Worm (Caenorhabditis elegans) whole organism, late embryonic: Measurements from ENCODE around the gene T21B4.15.

Experiments used
- K09A11.1 ChIP-seq: sonication (generic microtip); optimal IDR thresholded peaks from 2 replicates; lab custom pipeline; 2017; ENCODE audit warnings: antibody characterized with exemption, mild to moderate bottlenecking, missing genetic modification characterization, missing compliant biosample characterization; ENCODE audit not compliant: insufficient read depth
- ceh-18 ChIP-seq: sonication (generic microtip); optimal IDR thresholded peaks from 2 replicates; lab custom pipeline; 2016; ENCODE audit warnings: missing genetic modification characterization, missing compliant biosample characterization
- ceh-19 ChIP-seq: fragments of 200-800 bp; sonication (Bioruptor generic); optimal IDR thresholded peaks from 2 replicates; lab custom pipeline; 2018; ENCODE audit warnings: mild to moderate bottlenecking, missing genetic modification characterization, missing compliant biosample characterization
- dmd-4 ChIP-seq: sonication (generic microtip); optimal IDR thresholded peaks from 2 replicates; lab custom pipeline; 2016; ENCODE audit warnings: borderline replicate concordance, missing genetic modification characterization, missing compliant biosample characterization
- elt-2 ChIP-seq: sonication (generic microtip); optimal IDR thresholded peaks from 2 replicates; lab custom pipeline; 2016; ENCODE audit warnings: missing genetic modification reagents, missing genetic modification characterization, missing compliant biosample characterization
- fkh-10 ChIP-seq: fragments of 150-350 bp; optimal IDR thresholded peaks from 2 replicates; lab custom pipeline; 2014; ENCODE audit warnings: missing biosample characterization, missing genetic modification reagents, missing genetic modification characterization
- nhr-11 ChIP-seq: fragments of 150-350 bp; optimal IDR thresholded peaks from 2 replicates; lab custom pipeline; 2014; ENCODE audit warnings: missing biosample characterization, missing genetic modification characterization
- pha-2 ChIP-seq: sonication (generic microtip); optimal IDR thresholded peaks from 2 replicates; lab custom pipeline; 2017; ENCODE audit warnings: mild to moderate bottlenecking, missing genetic modification characterization, missing compliant biosample characterization
- sox-2 ChIP-seq: fragments of 200-800 bp; sonication (Bioruptor generic); IDR thresholded peaks from 2 replicates; pipeline ENCODE4 v1.3.6; 2022; ENCODE audit warnings: missing genetic modification reagents, missing genetic modification characterization, missing compliant biosample characterization
- unc-3 ChIP-seq, 2 experiments: fragments of 200-800 bp in 1 of 2; sonication (Bioruptor generic) in 1 of 2; sonication (generic microtip) in 1 of 2; conservative IDR thresholded peaks in 1 of 2; optimal IDR thresholded peaks in 1 of 2; 2 replicates each; pipeline versions ENCODE4 v1.3.6 to Lab custom; 2016 to 2022; ENCODE audit warnings: missing compliant biosample characterization in 2 of 2, missing genetic modification characterization in 2 of 2, missing genetic modification reagents in 1 of 2
- unc-42 ChIP-seq: sonication (generic microtip); optimal IDR thresholded peaks from 2 replicates; lab custom pipeline; 2016; ENCODE audit warnings: missing genotype, missing genetic modification characterization, missing compliant biosample characterization
- unc-86 ChIP-seq: sonication (generic microtip); optimal IDR thresholded peaks from 2 replicates; lab custom pipeline; 2016; ENCODE audit warnings: missing genetic modification characterization, missing compliant biosample characterization
- zip-5 ChIP-seq: sonication (generic microtip); optimal IDR thresholded peaks from 2 replicates; lab custom pipeline; 2016; ENCODE audit warnings: missing genetic modification characterization, missing compliant biosample characterization

DNA sequence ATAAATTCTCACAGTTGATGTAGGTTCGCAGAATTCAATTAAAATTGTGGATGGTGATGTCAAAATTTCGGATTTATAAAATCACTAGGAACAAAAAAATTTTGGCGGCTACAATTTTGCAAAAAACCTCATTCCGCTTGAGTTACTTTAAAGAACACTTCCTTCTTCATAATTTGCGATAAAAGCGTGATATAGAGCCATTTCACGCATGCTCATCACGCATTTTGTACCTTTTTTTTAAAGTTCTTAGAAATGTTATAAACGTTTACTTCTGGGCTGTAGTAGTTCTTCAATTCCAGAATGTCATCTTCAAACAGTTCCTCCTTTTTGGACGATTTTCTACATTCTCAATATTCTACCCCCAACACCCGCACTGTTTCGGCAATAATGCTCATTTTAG lies 37.9 kb downstream of the T21B4.15 start, which contains the start of gene srx-119:
- no peak for TF ChIP-seq ceh-18 (tag; lab: Kevin White, UChicago)
- TF ChIP-seq ceh-19 = no peak
- TF ChIP-seq unc-86 (tag; lab: Kevin White, UChicago) = no peak
- no peak for TF ChIP-seq dmd-4 (tag; lab: Kevin White, UChicago)
- TF ChIP-seq unc-42 = no peak
- TF ChIP-seq pha-2 (tag; lab: Kevin White, UChicago) = no peak
- TF ChIP-seq unc-3 (GFP tag; conservative IDR thresholded peaks at IDR 0.05; lab: Robert Waterston, UW) = no peak
- TF ChIP-seq unc-3 (tag; optimal IDR thresholded peaks at IDR 0.05; lab: Kevin White, UChicago) = no peak
- TF ChIP-seq elt-2 (tag; lab: Kevin White, UChicago) = no peak
- TF ChIP-seq fkh-10 (GFP tag; lab: Kevin White, UChicago) = no peak
- TF ChIP-seq zip-5 (tag; lab: Kevin White, UChicago) = no peak
- TF ChIP-seq sox-2 = no peak
- no peak for TF ChIP-seq nhr-11 (tag; lab: Kevin White, UChicago)
- TF ChIP-seq K09A11.1 (tag; lab: Kevin White, UChicago) = no peak
